Worm (Caenorhabditis elegans) whole organism, early embryonic: ENCODE measurements around the gene F41G3.5.

Experiments used
- aly-1 ChIP-seq: sonication (generic microtip); optimal IDR thresholded peaks from 2 replicates; lab custom pipeline; 2016; ENCODE audit warnings: missing genetic modification characterization, missing compliant biosample characterization
- tbx-37 ChIP-seq: fragments of 200-800 bp; sonication (Bioruptor generic); conservative IDR thresholded peaks from 2 replicates; pipeline ENCODE4 v1.3.6; 2022; ENCODE audit warnings: missing genetic modification reagents, missing genetic modification characterization, missing compliant biosample characterization

DNA sequence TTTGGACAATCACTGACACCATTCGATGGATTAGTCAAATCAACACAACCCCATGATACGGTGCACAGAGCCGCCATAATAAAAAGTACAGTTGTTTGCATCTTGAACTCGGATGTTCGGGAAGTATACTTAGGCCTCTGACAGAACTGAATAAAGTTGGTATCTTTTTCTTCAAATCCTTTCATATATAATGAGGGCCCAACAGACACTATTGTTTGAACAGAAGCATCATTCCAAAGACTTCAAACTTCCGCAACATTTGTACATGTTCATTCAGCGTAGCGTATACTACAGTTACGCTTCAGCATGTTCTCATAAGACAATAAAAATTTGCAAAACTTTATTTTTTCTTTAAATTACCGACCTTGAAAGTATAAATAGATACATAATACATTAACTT, 5.5 kb downstream of the F41G3.5 start, which contains the start of gene F41G3.19:
- TF ChIP-seq aly-1 (tag; lab: Kevin White, UChicago), result no peak
- TF ChIP-seq tbx-37, result no peak
